ENCODE assay signal across 3 fruit fly cellular contexts in genomic region chrX:6770924-6771323, dm6.
TF ChIP-seq lines count a peak whose summit lies in the region.

Gene Coq7, plus strand, starts transcription at chrX:6771225.

TF ChIP-seq in whole organism, adult, 20 proteins besides CTCF, POLR2A, EP300 and RAD21 (continued from another document):
- TF ChIP-seq pad (GFP tag; optimal IDR thresholded peaks at IDR 0.05; lab: Kevin White, UChicago) (peak; percentile 72), tj (GFP tag; optimal IDR thresholded peaks at IDR 0.05; lab: Kevin White, UChicago) (peak; percentile 74)
TF ChIP-seq in whole organism, adult: peak in this region for 16.

TF ChIP-seq in whole organism, embryonic, 481 proteins besides CTCF, POLR2A, EP300 and RAD21 (continued from another document and continues in another):
- TF ChIP-seq CG12155 (GFP tag; optimal IDR thresholded peaks at IDR 0.05; lab: Kevin White, UChicago), result peak; percentile 86
- peak; percentile 95 for TF ChIP-seq ci (GFP tag; IDR thresholded peaks at IDR 0.05; lab: Robert Waterston, UW)
- TF ChIP-seq D19B (GFP tag; optimal IDR thresholded peaks at IDR 0.05; lab: Kevin White, UChicago), result no peak
- TF ChIP-seq CG18764 (GFP tag; optimal IDR thresholded peaks at IDR 0.05; lab: Kevin White, UChicago), result peak; percentile 84
- TF ChIP-seq ftz-f1 (GFP tag; optimal IDR thresholded peaks at IDR 0.05; lab: Kevin White, UChicago), result peak; percentile 56
- TF ChIP-seq H15 (GFP tag; IDR thresholded peaks at IDR 0.05; lab: Robert Waterston, UW), result peak; percentile 88
- peak; percentile 31 for TF ChIP-seq CG12236 (GFP tag; optimal IDR thresholded peaks at IDR 0.05; lab: Kevin White, UChicago)
- no peak for TF ChIP-seq emc (GFP tag; optimal IDR thresholded peaks at IDR 0.05; lab: Kevin White, UChicago)
- TF ChIP-seq Spps (tag; optimal IDR thresholded peaks at IDR 0.05; lab: Kevin White, UChicago), result peak; percentile 73
- peak; percentile 88 for TF ChIP-seq CG4730 (GFP tag; IDR thresholded peaks at IDR 0.05; lab: Robert Waterston, UW)
- peak; percentile 91 for TF ChIP-seq Ada2b (GFP tag; IDR thresholded peaks at IDR 0.05; lab: Robert Waterston, UW)
- TF ChIP-seq hth (optimal IDR thresholded peaks at IDR 0.05; lab: Kevin White, UChicago), result no peak
- peak; percentile 93 for TF ChIP-seq sisA (GFP tag; IDR thresholded peaks at IDR 0.05; lab: Robert Waterston, UW)
- peak; percentile 64 for TF ChIP-seq cg (GFP tag; optimal IDR thresholded peaks at IDR 0.05; lab: Kevin White, UChicago)
- TF ChIP-seq ara (GFP tag; IDR thresholded peaks at IDR 0.05; lab: Robert Waterston, UW), result peak; percentile 92
- TF ChIP-seq lov (optimal IDR thresholded peaks at IDR 0.05; lab: Kevin White, UChicago), result no peak
- peak; percentile 89 for TF ChIP-seq lov (GFP tag; IDR thresholded peaks at IDR 0.05; lab: Robert Waterston, UW)
- TF ChIP-seq Awh (GFP tag; IDR thresholded peaks at IDR 0.05; lab: Robert Waterston, UW), result peak; percentile 76
- peak; percentile 19 for TF ChIP-seq bab2 (GFP tag; optimal IDR thresholded peaks at IDR 0.05; lab: Kevin White, UChicago)
- no peak for TF ChIP-seq sug (tag; optimal IDR thresholded peaks at IDR 0.05; lab: Kevin White, UChicago)
- TF ChIP-seq run (tag; optimal IDR thresholded peaks at IDR 0.05; lab: Kevin White, UChicago), result no peak
- peak; percentile 84; the same call in 2 of the 3 replicates for TF ChIP-seq jigr1 (GFP tag; IDR thresholded peaks at IDR 0.05; lab: Robert Waterston, UW)
- peak; percentile 78 for TF ChIP-seq ewg (GFP tag; optimal IDR thresholded peaks at IDR 0.05; lab: Kevin White, UChicago)
- TF ChIP-seq org-1 (GFP tag; optimal IDR thresholded peaks at IDR 0.05; lab: Kevin White, UChicago), result peak; percentile 56
- TF ChIP-seq Oaz (GFP tag; IDR thresholded peaks at IDR 0.05; lab: Robert Waterston, UW), result peak; percentile 79
- no peak for TF ChIP-seq Jarid2 (GFP tag; optimal IDR thresholded peaks at IDR 0.05; lab: Kevin White, UChicago)
- TF ChIP-seq sima (GFP tag; optimal IDR thresholded peaks at IDR 0.05; lab: Kevin White, UChicago), result no peak
- peak; percentile 83 for TF ChIP-seq sens-2 (GFP tag; IDR thresholded peaks at IDR 0.05; lab: Robert Waterston, UW)
- no peak for TF ChIP-seq Vsx1 (GFP tag; optimal IDR thresholded peaks at IDR 0.05; lab: Kevin White, UChicago)
- peak; percentile 98 for TF ChIP-seq CG16813 (GFP tag; IDR thresholded peaks at IDR 0.05; lab: Robert Waterston, UW; ENCODE audit: partially characterized antibody)
- peak; percentile 61 for TF ChIP-seq zfh2 (GFP tag; optimal IDR thresholded peaks at IDR 0.05; lab: Kevin White, UChicago)
- TF ChIP-seq Blimp-1 (GFP tag; optimal IDR thresholded peaks at IDR 0.05; lab: Kevin White, UChicago), result no peak
- TF ChIP-seq oc (tag; optimal IDR thresholded peaks at IDR 0.05; lab: Kevin White, UChicago), result no peak
- TF ChIP-seq HHEX (GFP tag; optimal IDR thresholded peaks at IDR 0.05; lab: Kevin White, UChicago), result peak; percentile 80
- TF ChIP-seq Ravus (GFP tag; IDR thresholded peaks at IDR 0.05; lab: Robert Waterston, UW), result peak; percentile 62
- peak; percentile 85; the same call in 1 of the 2 replicates for TF ChIP-seq cas (GFP tag; IDR thresholded peaks at IDR 0.05; lab: Robert Waterston, UW)
- peak; percentile 99 for TF ChIP-seq Scr (GFP tag; IDR thresholded peaks at IDR 0.05; lab: Robert Waterston, UW; ENCODE audit: partially characterized antibody)
- TF ChIP-seq z (GFP tag; IDR thresholded peaks at IDR 0.05; lab: Robert Waterston, UW), result 0 out of 3 replicates have a peak, but pooled peaks have one; percentile 10
- TF ChIP-seq pros (GFP tag; optimal IDR thresholded peaks at IDR 0.05; lab: Kevin White, UChicago), result no peak
- TF ChIP-seq ranshi (GFP tag; IDR thresholded peaks at IDR 0.05; lab: Robert Waterston, UW), result peak; percentile 90
- peak; percentile 20 for TF ChIP-seq Bteb2 (GFP tag; optimal IDR thresholded peaks at IDR 0.05; lab: Kevin White, UChicago)
- peak; percentile 89 for TF ChIP-seq CoRest (tag; optimal IDR thresholded peaks at IDR 0.05; lab: Kevin White, UChicago)
- no peak for TF ChIP-seq p53 (GFP tag; optimal IDR thresholded peaks at IDR 0.05; lab: Kevin White, UChicago)
- TF ChIP-seq CG11560 (tag; IDR thresholded peaks at IDR 0.05; lab: Robert Waterston, UW), result peak; percentile 81
- TF ChIP-seq CG1024 (GFP tag; IDR thresholded peaks at IDR 0.05; lab: Robert Waterston, UW), result peak; percentile 78
- TF ChIP-seq so (GFP tag; IDR thresholded peaks at IDR 0.05; lab: Robert Waterston, UW), result peak; percentile 88
- TF ChIP-seq vfl (GFP tag; optimal IDR thresholded peaks at IDR 0.05; lab: Kevin White, UChicago), result peak; percentile 74
- TF ChIP-seq Sry-β (GFP tag; optimal IDR thresholded peaks at IDR 0.05; lab: Kevin White, UChicago), result peak; percentile 27
- TF ChIP-seq CG4328 (GFP tag; optimal IDR thresholded peaks at IDR 0.05; lab: Kevin White, UChicago), result peak; percentile 68
- TF ChIP-seq gro (GFP tag; optimal IDR thresholded peaks at IDR 0.05; lab: Kevin White, UChicago), result no peak
- TF ChIP-seq ttk (GFP tag; IDR thresholded peaks at IDR 0.05; lab: Robert Waterston, UW), result peak; percentile 88
- TF ChIP-seq CG2712 (tag; optimal IDR thresholded peaks at IDR 0.05; lab: Kevin White, UChicago), result peak; percentile 91
- peak; percentile 96 for TF ChIP-seq MBD-R2 (GFP tag; IDR thresholded peaks at IDR 0.05; lab: Robert Waterston, UW)
- TF ChIP-seq dmrt11E (tag; optimal IDR thresholded peaks at IDR 0.05; lab: Kevin White, UChicago), result peak; percentile 89
- TF ChIP-seq CG2889 (GFP tag; IDR thresholded peaks at IDR 0.05; lab: Robert Waterston, UW), result peak; percentile 88
- TF ChIP-seq CG16815 (GFP tag; optimal IDR thresholded peaks at IDR 0.05; lab: Kevin White, UChicago), result peak; percentile 82
- TF ChIP-seq CG8359 (GFP tag; optimal IDR thresholded peaks at IDR 0.05; lab: Kevin White, UChicago; ENCODE audit: borderline replicate concordance), result peak; percentile 50
- TF ChIP-seq Opbp (GFP tag; IDR thresholded peaks at IDR 0.05; lab: Robert Waterston, UW; ENCODE audit: partially characterized antibody), result peak; percentile 90
- TF ChIP-seq CG18476 (GFP tag; optimal IDR thresholded peaks at IDR 0.05; lab: Kevin White, UChicago), result peak; percentile 52
- TF ChIP-seq wdn (GFP tag; IDR thresholded peaks at IDR 0.05; lab: Robert Waterston, UW), result peak; percentile 76
- TF ChIP-seq Deaf1 (tag; optimal IDR thresholded peaks at IDR 0.05; lab: Kevin White, UChicago), result no peak
- TF ChIP-seq br (optimal IDR thresholded peaks at IDR 0.05; lab: Kevin White, UChicago), result no peak
- TF ChIP-seq hb (GFP tag; IDR thresholded peaks at IDR 0.05; lab: Robert Waterston, UW; ENCODE audit: partially characterized antibody), result peak; percentile 95
- TF ChIP-seq twi (tag; optimal IDR thresholded peaks at IDR 0.05; lab: Kevin White, UChicago), result peak; percentile 81
- TF ChIP-seq klu (GFP tag; IDR thresholded peaks at IDR 0.05; lab: Robert Waterston, UW), result peak; percentile 76

TF ChIP-seq in whole organism, prepupa, 60 proteins besides CTCF, POLR2A, EP300 and RAD21 (continued from another document):
- TF ChIP-seq CG6163 (GFP tag; IDR thresholded peaks at IDR 0.05; lab: Robert Waterston, UW), result peak; percentile 91
- no peak for TF ChIP-seq CG10669 (GFP tag; optimal IDR thresholded peaks at IDR 0.05; lab: Kevin White, UChicago)
- TF ChIP-seq Blimp-1 (GFP tag; optimal IDR thresholded peaks at IDR 0.05; lab: Kevin White, UChicago), result no peak
- no peak for TF ChIP-seq Smox (GFP tag; optimal IDR thresholded peaks at IDR 0.05; lab: Kevin White, UChicago)
- TF ChIP-seq Ets96B (tag; optimal IDR thresholded peaks at IDR 0.05; lab: Kevin White, UChicago), result peak; percentile 78
- TF ChIP-seq Hr38 (GFP tag; optimal IDR thresholded peaks at IDR 0.05; lab: Kevin White, UChicago), result no peak
- no peak for TF ChIP-seq CG4318 (GFP tag; optimal IDR thresholded peaks at IDR 0.05; lab: Kevin White, UChicago)
- TF ChIP-seq CG15336 (GFP tag; IDR thresholded peaks at IDR 0.05; lab: Robert Waterston, UW), result peak; percentile 78
- TF ChIP-seq CG6792 (GFP tag; optimal IDR thresholded peaks at IDR 0.05; lab: Kevin White, UChicago), result peak; percentile 79
- TF ChIP-seq Eip78C (GFP tag; lab: Kevin White, UChicago), result peak; percentile 93
- peak; percentile 69 for TF ChIP-seq CG7368 (GFP tag; optimal IDR thresholded peaks at IDR 0.05; lab: Kevin White, UChicago)
- TF ChIP-seq CG8632 (GFP tag; optimal IDR thresholded peaks at IDR 0.05; lab: Kevin White, UChicago), result no peak
- TF ChIP-seq CG10631 (GFP tag; optimal IDR thresholded peaks at IDR 0.05; lab: Kevin White, UChicago), result peak; percentile 82
- peak; percentile 57 for TF ChIP-seq CG11762 (GFP tag; optimal IDR thresholded peaks at IDR 0.05; lab: Kevin White, UChicago; ENCODE audit: insufficient read depth)
- no peak for TF ChIP-seq spab (GFP tag; optimal IDR thresholded peaks at IDR 0.05; lab: Kevin White, UChicago)
- TF ChIP-seq CG6854 (GFP tag; optimal IDR thresholded peaks at IDR 0.05; lab: Kevin White, UChicago), result no peak
- TF ChIP-seq CG31627 (GFP tag; optimal IDR thresholded peaks at IDR 0.05; lab: Kevin White, UChicago), result peak; percentile 71
- TF ChIP-seq Sox102F (GFP tag; optimal IDR thresholded peaks at IDR 0.05; lab: Kevin White, UChicago), result no peak
- peak; percentile 65 for TF ChIP-seq dac (GFP tag; optimal IDR thresholded peaks at IDR 0.05; lab: Kevin White, UChicago)
- TF ChIP-seq topi (GFP tag; optimal IDR thresholded peaks at IDR 0.05; lab: Kevin White, UChicago), result no peak
- TF ChIP-seq Met (GFP tag; optimal IDR thresholded peaks at IDR 0.05; lab: Kevin White, UChicago), result no peak
- TF ChIP-seq salr (GFP tag; optimal IDR thresholded peaks at IDR 0.05; lab: Kevin White, UChicago), result peak in 1 of 2 experiments; percentile 66
- peak; percentile 69 for TF ChIP-seq CG8119 (GFP tag; IDR thresholded peaks at IDR 0.05; lab: Robert Waterston, UW)
- no peak for TF ChIP-seq OdsH (GFP tag; optimal IDR thresholded peaks at IDR 0.05; lab: Kevin White, UChicago)
- peak; percentile 68 for TF ChIP-seq Ets21C (GFP tag; optimal IDR thresholded peaks at IDR 0.05; lab: Kevin White, UChicago)
- no peak for TF ChIP-seq net (GFP tag; optimal IDR thresholded peaks at IDR 0.05; lab: Kevin White, UChicago)
- no peak for TF ChIP-seq Eip75B (GFP tag; optimal IDR thresholded peaks at IDR 0.05; lab: Kevin White, UChicago)
- TF ChIP-seq CG34406 (GFP tag; optimal IDR thresholded peaks at IDR 0.05; lab: Kevin White, UChicago), result peak; percentile 68
- peak; percentile 74 for TF ChIP-seq CG11294 (GFP tag; IDR thresholded peaks at IDR 0.05; lab: Robert Waterston, UW)
- TF ChIP-seq Sox14 (GFP tag; optimal IDR thresholded peaks at IDR 0.05; lab: Kevin White, UChicago), result no peak
- no peak for TF ChIP-seq dsx (GFP tag; optimal IDR thresholded peaks at IDR 0.05; lab: Kevin White, UChicago; ENCODE audit: poor library complexity, severe bottlenecking)
- peak; percentile 81 for TF ChIP-seq esn (GFP tag; optimal IDR thresholded peaks at IDR 0.05; lab: Kevin White, UChicago)
- TF ChIP-seq cyc (GFP tag; optimal IDR thresholded peaks at IDR 0.05; lab: Kevin White, UChicago), result peak; percentile 76
- TF ChIP-seq achi (GFP tag; optimal IDR thresholded peaks at IDR 0.05; lab: Kevin White, UChicago), result no peak
- peak; percentile 83 for TF ChIP-seq CG3032 (tag; optimal IDR thresholded peaks at IDR 0.05; lab: Kevin White, UChicago)
- no peak for TF ChIP-seq CG6276 (GFP tag; optimal IDR thresholded peaks at IDR 0.05; lab: Kevin White, UChicago)
- peak; percentile 90 for TF ChIP-seq svp (GFP tag; lab: Kevin White, UChicago)
- TF ChIP-seq CG3919 (GFP tag; optimal IDR thresholded peaks at IDR 0.05; lab: Kevin White, UChicago), result peak; percentile 85
- TF ChIP-seq Lpt (GFP tag; optimal IDR thresholded peaks at IDR 0.05; lab: Kevin White, UChicago), result peak; percentile 72
- peak; percentile 60 for TF ChIP-seq CG8319 (GFP tag; optimal IDR thresholded peaks at IDR 0.05; lab: Kevin White, UChicago)
